Worm (Caenorhabditis elegans) whole organism, mixed stage, embryonic: Measurements from ENCODE around the gene T02H6.3.

ENCODE experiments used
- M03D4.4 ChIP-seq: sonication (generic microtip); optimal IDR thresholded peaks from 2 replicates; lab custom pipeline; 2017; ENCODE audit warnings: mild to moderate bottlenecking, missing genetic modification characterization, missing compliant biosample characterization
- bed-3 ChIP-seq: fragments of 200-800 bp; sonication (Bioruptor generic); optimal IDR thresholded peaks from 3 replicates; lab custom pipeline; 2018; ENCODE audit warnings: mild to moderate bottlenecking, missing genetic modification characterization, moderate library complexity, missing compliant biosample characterization
- blmp-1 ChIP-seq: fragments of 150-350 bp; optimal IDR thresholded peaks from 2 replicates; lab custom pipeline; 2014; ENCODE audit warnings: missing biosample characterization, missing genetic modification characterization
- ceh-39 ChIP-seq: fragments of 150-350 bp; optimal IDR thresholded peaks from 2 replicates; lab custom pipeline; 2014; ENCODE audit warnings: missing biosample characterization, missing genetic modification characterization
- ceh-43 ChIP-seq: fragments of 200-800 bp; sonication (Bioruptor generic); optimal IDR thresholded peaks from 2 replicates; lab custom pipeline; 2018; ENCODE audit warnings: mild to moderate bottlenecking, missing genetic modification characterization, moderate library complexity, missing compliant biosample characterization
- ceh-83 ChIP-seq: fragments of 200-800 bp; sonication (Bioruptor generic); optimal IDR thresholded peaks from 2 replicates; lab custom pipeline; 2018; ENCODE audit warnings: mild to moderate bottlenecking, missing genetic modification characterization, missing compliant biosample characterization
- ces-1 ChIP-seq: fragments of 150-350 bp; optimal IDR thresholded peaks from 2 replicates; lab custom pipeline; 2014; ENCODE audit warnings: missing biosample characterization, missing genetic modification reagents, missing genetic modification characterization
- cnd-1 ChIP-seq: fragments of 200-800 bp; sonication (Bioruptor generic); optimal IDR thresholded peaks from 2 replicates; lab custom pipeline; 2018; ENCODE audit warnings: mild to moderate bottlenecking, missing genetic modification characterization, missing compliant biosample characterization
- drap-1 ChIP-seq: fragments of 200-800 bp; sonication (Bioruptor generic); optimal IDR thresholded peaks from 3 replicates; lab custom pipeline; 2018; ENCODE audit warnings: mild to moderate bottlenecking, missing genetic modification characterization, missing compliant biosample characterization
- elt-1 ChIP-seq: sonication (generic microtip); optimal IDR thresholded peaks from 2 replicates; lab custom pipeline; 2017; ENCODE audit warnings: missing genetic modification characterization, mild to moderate bottlenecking, missing compliant biosample characterization, antibody characterized with exemption, moderate library complexity, borderline replicate concordance; ENCODE audit not compliant: insufficient read depth
- elt-3 ChIP-seq: fragments of 150-350 bp; optimal IDR thresholded peaks from 2 replicates; lab custom pipeline; 2014; ENCODE audit warnings: missing biosample characterization, missing genetic modification characterization
- ham-2 ChIP-seq: fragments of 200-800 bp; sonication (Bioruptor generic); optimal IDR thresholded peaks from 2 replicates; lab custom pipeline; 2018; ENCODE audit warnings: mild to moderate bottlenecking, missing genetic modification characterization, missing compliant biosample characterization
- lin-13 ChIP-seq: fragments of 150-350 bp; optimal IDR thresholded peaks from 2 replicates; lab custom pipeline; 2014; ENCODE audit warnings: missing biosample characterization, missing genetic modification characterization
- lin-32 ChIP-seq: fragments of 200-800 bp; sonication (Bioruptor generic); optimal IDR thresholded peaks from 2 replicates; lab custom pipeline; 2018; ENCODE audit warnings: mild to moderate bottlenecking, missing genetic modification characterization, missing compliant biosample characterization
- lsy-2 ChIP-seq: fragments of 150-350 bp; optimal IDR thresholded peaks from 2 replicates; lab custom pipeline; 2014; ENCODE audit warnings: missing biosample characterization, missing genetic modification characterization
- mab-5 ChIP-seq: fragments of 150-350 bp; optimal IDR thresholded peaks from 2 replicates; lab custom pipeline; 2014; ENCODE audit warnings: missing biosample characterization, missing genetic modification characterization
- mep-1 ChIP-seq: fragments of 150-350 bp; optimal IDR thresholded peaks from 2 replicates; lab custom pipeline; 2017; ENCODE audit warnings: missing biosample characterization, missing genetic modification reagents, missing genetic modification characterization, inconsistent platforms
- mls-2 ChIP-seq: sonication (generic microtip); optimal IDR thresholded peaks from 2 replicates; lab custom pipeline; 2016; ENCODE audit warnings: mild to moderate bottlenecking, missing genetic modification characterization, moderate library complexity, missing compliant biosample characterization
- nhr-12 ChIP-seq: fragments of 150-350 bp; optimal IDR thresholded peaks from 2 replicates; lab custom pipeline; 2014; ENCODE audit warnings: missing biosample characterization, missing genetic modification characterization
- nhr-2 ChIP-seq: fragments of 150-350 bp; optimal IDR thresholded peaks from 2 replicates; lab custom pipeline; 2014; ENCODE audit warnings: missing biosample characterization, missing genetic modification characterization
- nhr-237 ChIP-seq: fragments of 150-350 bp; optimal IDR thresholded peaks from 2 replicates; lab custom pipeline; 2014; ENCODE audit warnings: missing biosample characterization, missing genetic modification characterization
- nhr-28 ChIP-seq: fragments of 150-350 bp; optimal IDR thresholded peaks from 2 replicates; lab custom pipeline; 2014; ENCODE audit warnings: missing biosample characterization, missing genetic modification characterization
- pha-4 ChIP-seq: fragments of 150-350 bp; optimal IDR thresholded peaks from 2 replicates; lab custom pipeline; 2018; ENCODE audit warnings: missing biosample characterization, missing genetic modification reagents, missing genetic modification characterization
- sem-2 ChIP-seq: fragments of 200-800 bp; sonication (Bioruptor generic); optimal IDR thresholded peaks from 2 replicates; lab custom pipeline; 2018; ENCODE audit warnings: mild to moderate bottlenecking, missing genetic modification characterization, missing compliant biosample characterization
- snpc-4 ChIP-seq: fragments of 150-350 bp; optimal IDR thresholded peaks from 2 replicates; lab custom pipeline; 2014; ENCODE audit warnings: missing biosample characterization, missing genetic modification characterization
- sptf-1 ChIP-seq: sonication (generic microtip); optimal IDR thresholded peaks from 2 replicates; lab custom pipeline; 2017; ENCODE audit warnings: mild to moderate bottlenecking, missing genetic modification characterization, moderate library complexity, missing compliant biosample characterization
- tbx-8 ChIP-seq: fragments of 200-800 bp; sonication (Bioruptor generic); optimal IDR thresholded peaks from 2 replicates; lab custom pipeline; 2018; ENCODE audit warnings: mild to moderate bottlenecking, missing genetic modification characterization, moderate library complexity, missing compliant biosample characterization
- unc-120 ChIP-seq: sonication (generic microtip); optimal IDR thresholded peaks from 2 replicates; lab custom pipeline; 2017; ENCODE audit warnings: missing genetic modification characterization, missing compliant biosample characterization; ENCODE audit not compliant: poor library complexity, severe bottlenecking
- unc-39 ChIP-seq: fragments of 150-350 bp; optimal IDR thresholded peaks from 2 replicates; lab custom pipeline; 2014; ENCODE audit warnings: missing biosample characterization, missing genetic modification characterization
- unc-62 ChIP-seq: fragments of 150-350 bp; optimal IDR thresholded peaks from 2 replicates; lab custom pipeline; 2014; ENCODE audit warnings: missing biosample characterization, missing genetic modification reagents, missing genetic modification characterization
- zip-8 ChIP-seq: fragments of 150-350 bp; optimal IDR thresholded peaks from 2 replicates; lab custom pipeline; 2014; ENCODE audit warnings: missing biosample characterization, missing genetic modification characterization
- ztf-11 ChIP-seq: fragments of 150-350 bp; optimal IDR thresholded peaks from 2 replicates; lab custom pipeline; 2014; ENCODE audit warnings: missing biosample characterization, missing genetic modification characterization

The T02H6.3 gene

ce11 chrII:661696-662095, 30.0 kb upstream of the T02H6.3 start, which contains the start of gene sri-45:
TSS of gene sri-45 (minus strand) at chrII:661796.
- TF ChIP-seq tbx-8 (no peak), nhr-237 (no peak), unc-39 (tag; lab: Kevin White, UChicago) (no peak), unc-120 (no peak)
- TF ChIP-seq, all 35 proteins: peak for 0

ce11 chrII:667864-668263, 23.8 kb upstream of the T02H6.3 start:
- TF ChIP-seq mab-5, result no peak
- no peak for TF ChIP-seq ztf-11 (tag; lab: Kevin White, UChicago)
- TF ChIP-seq ces-1 (GFP tag; lab: Kevin White, UChicago), result no peak
- no peak for TF ChIP-seq mep-1 (tag; lab: Kevin White, UChicago)
- no peak for TF ChIP-seq unc-62
- TF ChIP-seq lsy-2, result no peak
- TF ChIP-seq cnd-1 (tag; lab: Kevin White, UChicago), result no peak
- TF ChIP-seq ham-2, result no peak
- no peak for TF ChIP-seq tbx-8
- no peak for TF ChIP-seq nhr-237
- no peak for TF ChIP-seq mls-2 (tag; lab: Kevin White, UChicago)
- TF ChIP-seq elt-3 (tag; lab: Kevin White, UChicago), result no peak
- TF ChIP-seq lin-32 (GFP tag; lab: Kevin White, UChicago), result no peak

DNA sequence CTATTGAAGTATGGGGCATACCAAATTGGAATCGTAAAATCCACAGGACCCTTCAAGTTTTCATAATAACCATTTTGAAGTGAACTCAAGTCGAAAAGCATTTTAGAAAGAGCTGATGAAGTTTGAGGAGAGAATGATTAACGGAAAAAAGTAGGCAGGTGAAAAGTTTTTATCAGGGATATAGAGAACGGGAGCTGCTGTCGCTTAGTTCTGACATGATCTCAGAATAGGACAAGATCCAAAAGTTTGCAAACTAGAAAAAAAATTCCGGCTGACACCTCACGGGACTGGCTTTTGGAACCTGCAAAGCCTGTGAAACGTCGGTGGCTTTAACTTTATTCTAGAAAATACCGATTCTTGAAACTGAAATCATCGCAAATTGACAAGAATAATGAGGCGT, 20.6 kb upstream of the T02H6.3 start, which contains the start of gene sri-46:
sri-46 (minus strand) TSS at position 101 of the 400 bp plus-strand sequence.
- TF ChIP-seq zip-8 (tag; lab: Kevin White, UChicago), result no peak
- TF ChIP-seq sem-2, result no peak
- TF ChIP-seq snpc-4, result no peak
- no peak for TF ChIP-seq drap-1 (GFP tag; lab: Kevin White, UChicago)
- no peak for TF ChIP-seq elt-1 (tag; lab: Kevin White, UChicago)
- no peak for TF ChIP-seq nhr-2 (tag; lab: Kevin White, UChicago)
- TF ChIP-seq mep-1 (tag; lab: Kevin White, UChicago), result no peak
- no peak for TF ChIP-seq ceh-83 (GFP tag; lab: Kevin White, UChicago)
- no peak for TF ChIP-seq M03D4.4
- TF ChIP-seq cnd-1 (tag; lab: Kevin White, UChicago), result no peak
- no peak for TF ChIP-seq nhr-12 (tag; lab: Kevin White, UChicago)
- TF ChIP-seq tbx-8, result no peak
- TF ChIP-seq elt-3 (tag; lab: Kevin White, UChicago), result no peak
- no peak for TF ChIP-seq ham-2

- TF ChIP-seq tbx-8, result no peak
- no peak for TF ChIP-seq mep-1 (tag; lab: Kevin White, UChicago)
- no peak for TF ChIP-seq sptf-1 (tag; lab: Kevin White, UChicago)
- TF ChIP-seq mls-2 (tag; lab: Kevin White, UChicago), result no peak
- TF ChIP-seq unc-39 (tag; lab: Kevin White, UChicago), result no peak
- TF ChIP-seq lin-32 (GFP tag; lab: Kevin White, UChicago), result no peak
Measured at ce11 chrII:674116-674515, 17.5 kb upstream of the T02H6.3 start, which contains the start of gene Y39F10C.3. TSS of gene Y39F10C.3 (plus strand) at chrII:674416.

DNA sequence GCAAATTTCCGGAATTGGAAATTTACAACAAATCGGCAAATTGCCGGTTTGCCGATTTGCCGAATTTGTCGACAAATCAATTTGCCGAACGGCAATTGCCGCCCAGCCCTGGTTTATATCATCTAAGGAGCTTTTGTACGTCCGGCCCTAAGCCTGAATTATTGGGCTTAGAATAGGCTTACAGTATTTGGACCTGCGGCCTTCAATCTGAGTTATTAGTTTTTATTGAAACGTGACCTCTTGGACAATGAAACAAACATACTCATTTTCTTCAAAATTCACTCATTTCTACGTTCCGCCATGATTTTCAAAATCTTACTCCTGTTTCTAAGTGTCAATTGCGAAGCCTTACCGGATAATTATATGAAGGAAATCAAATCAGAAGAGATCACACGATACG, 16.3 kb upstream of the T02H6.3 start, which contains the start of gene Y39F10C.1:
Y39F10C.1 (plus strand) TSS at position 301 of the 400 bp plus-strand sequence.
- TF ChIP-seq ces-1 (GFP tag; lab: Kevin White, UChicago) (no peak), ceh-43 (no peak), bed-3 (GFP tag; lab: Kevin White, UChicago) (no peak), zip-8 (tag; lab: Kevin White, UChicago) (no peak), nhr-2 (tag; lab: Kevin White, UChicago) (no peak), elt-1 (tag; lab: Kevin White, UChicago) (no peak), ztf-11 (tag; lab: Kevin White, UChicago) (no peak), sptf-1 (tag; lab: Kevin White, UChicago) (no peak), ceh-39 (tag; lab: Kevin White, UChicago) (no peak), nhr-28 (no peak), drap-1 (GFP tag; lab: Kevin White, UChicago) (no peak), sem-2 (no peak), blmp-1 (tag; lab: Kevin White, UChicago) (no peak), ceh-83 (GFP tag; lab: Kevin White, UChicago) (no peak), lin-32 (GFP tag; lab: Kevin White, UChicago) (no peak), lsy-2 (no peak), unc-120 (no peak), ham-2 (no peak), pha-4 (tag; lab: Kevin White, UChicago) (no peak), lin-13 (tag; lab: Kevin White, UChicago) (no peak)
- TF ChIP-seq, all 35 proteins: peak for 0
